Fruit fly (Drosophila melanogaster): ENCODE data around the gene CG7627.

CG7627 gene

dm6 chr2L:8365701-8366643, 3.7 kb upstream of the CG7627 start, which contains the start of gene Pp2A-29B (continued):
- no peak for TF ChIP-seq Myc (optimal IDR thresholded peaks at IDR 0.05)
- peak; percentile 54 for TF ChIP-seq dsf (GFP tag; optimal IDR thresholded peaks at IDR 0.05; ENCODE audit: borderline replicate concordance)
- no peak for TF ChIP-seq usp (GFP tag; optimal IDR thresholded peaks at IDR 0.05)
- no peak for TF ChIP-seq br (GFP tag; optimal IDR thresholded peaks at IDR 0.05)
- TF ChIP-seq dmrt93B (GFP tag; optimal IDR thresholded peaks at IDR 0.05): no peak
- TF ChIP-seq OdsH (GFP tag; optimal IDR thresholded peaks at IDR 0.05): no peak
- TF ChIP-seq sv (GFP tag; optimal IDR thresholded peaks at IDR 0.05): no peak

- TF ChIP-seq Rel (GFP tag; optimal IDR thresholded peaks at IDR 0.05) (no peak), Rel (tag; optimal IDR thresholded peaks at IDR 0.05) (peak; percentile 3), N (GFP tag; optimal IDR thresholded peaks at IDR 0.05) (no peak), lola (GFP tag; optimal IDR thresholded peaks at IDR 0.05) (no peak), sv (GFP tag; optimal IDR thresholded peaks at IDR 0.05) (no peak), Sp1 (GFP tag; optimal IDR thresholded peaks at IDR 0.05) (peak; percentile 58), fru (GFP tag; optimal IDR thresholded peaks at IDR 0.05) (peak; percentile 20), foxo (GFP tag; optimal IDR thresholded peaks at IDR 0.05) (no peak), GATAd (GFP tag; optimal IDR thresholded peaks at IDR 0.05) (no peak), pan (optimal IDR thresholded peaks at IDR 0.05) (no peak), psq (GFP tag; optimal IDR thresholded peaks at IDR 0.05) (no peak), ey (GFP tag; optimal IDR thresholded peaks at IDR 0.05) (no peak), Hr78 (GFP tag; optimal IDR thresholded peaks at IDR 0.05) (no peak), dl (GFP tag; optimal IDR thresholded peaks at IDR 0.05; ENCODE audit: insufficient read depth in 1 of 2, partially characterized antibody in 2 of 2) (no peak), h (GFP tag; optimal IDR thresholded peaks at IDR 0.05) (peak; percentile 58), dmrt93B (GFP tag; optimal IDR thresholded peaks at IDR 0.05) (no peak), tai (GFP tag; optimal IDR thresholded peaks at IDR 0.05) (peak; percentile 48), CrebA (GFP tag; optimal IDR thresholded peaks at IDR 0.05; ENCODE audit: borderline replicate concordance) (no peak), Hr83 (GFP tag; optimal IDR thresholded peaks at IDR 0.05; ENCODE audit: poor library complexity, severe bottlenecking) (no peak), brk (GFP tag; optimal IDR thresholded peaks at IDR 0.05) (peak; percentile 38), OdsH (GFP tag; optimal IDR thresholded peaks at IDR 0.05) (no peak), Dif (GFP tag; optimal IDR thresholded peaks at IDR 0.05; ENCODE audit: partially characterized antibody) (no peak), dsf (GFP tag; optimal IDR thresholded peaks at IDR 0.05; ENCODE audit: borderline replicate concordance) (no peak), rgr (GFP tag; optimal IDR thresholded peaks at IDR 0.05) (peak; percentile 36), Hnf4 (GFP tag; optimal IDR thresholded peaks at IDR 0.05) (peak; percentile 32), usp (GFP tag; optimal IDR thresholded peaks at IDR 0.05) (no peak), Jra (GFP tag; optimal IDR thresholded peaks at IDR 0.05) (no peak), jim (GFP tag; optimal IDR thresholded peaks at IDR 0.05) (no peak), br (GFP tag; optimal IDR thresholded peaks at IDR 0.05) (no peak), woc (GFP tag; optimal IDR thresholded peaks at IDR 0.05) (peak; percentile 7), Mio (GFP tag; optimal IDR thresholded peaks at IDR 0.05) (no peak), CG9705 (GFP tag; optimal IDR thresholded peaks at IDR 0.05) (peak; percentile 9), Myc (optimal IDR thresholded peaks at IDR 0.05) (peak; percentile 62), HLH106 (tag; optimal IDR thresholded peaks at IDR 0.05) (no peak), Vsx2 (GFP tag; optimal IDR thresholded peaks at IDR 0.05; ENCODE audit: partially characterized antibody) (no peak), Abd-B (GFP tag; optimal IDR thresholded peaks at IDR 0.05) (no peak), sage (GFP tag; optimal IDR thresholded peaks at IDR 0.05) (no peak), Dfd (GFP tag; optimal IDR thresholded peaks at IDR 0.05) (no peak), CG32264 (GFP tag; optimal IDR thresholded peaks at IDR 0.05) (no peak)
Measured at dm6 chr2L:8364006-8364956, 2.0 kb upstream of the CG7627 start, which contains the start of the genes RpS13 and CSN8. TSS of gene RpS13 (minus strand) at chr2L:8364662. TSS of gene CSN8 (plus strand) at chr2L:8364855.
